Fruit fly (Drosophila melanogaster) whole organism, embryonic: ENCODE results near the gene CG14442.

Source experiments
- CG12942 ChIP-seq: fragments of 200-800 bp; sonication (Bioruptor generic); optimal IDR thresholded peaks from 3 replicates; lab custom pipeline; 2016; ENCODE audit warnings: missing biosample characterization, missing genetic modification characterization
- CG15479 ChIP-seq: fragments of 200-800 bp; sonication (Bioruptor generic); optimal IDR thresholded peaks from 3 replicates; lab custom pipeline; 2019; ENCODE audit warnings: missing biosample characterization, mild to moderate bottlenecking, missing genetic modification characterization, moderate library complexity
- CG16815 ChIP-seq: fragments of 200-800 bp; sonication (Bioruptor generic); optimal IDR thresholded peaks from 3 replicates; lab custom pipeline; 2017; ENCODE audit warnings: missing biosample characterization, mild to moderate bottlenecking, missing genetic modification characterization
- CTCF ChIP-seq: fragments of 200-800 bp; sonication (Bioruptor generic); optimal IDR thresholded peaks from 2 replicates; lab custom pipeline; 2017; ENCODE audit warnings: missing biosample characterization, mild to moderate bottlenecking, missing genetic modification characterization, moderate library complexity
- Ets65A ChIP-seq: fragments of 200-800 bp; sonication (Bioruptor generic); peaks from one replicate; lab custom pipeline; 2016; ENCODE audit warnings: missing biosample characterization, missing genetic modification characterization
- ken ChIP-seq: fragments of 200-800 bp; sonication (Bioruptor generic); IDR thresholded peaks from 3 replicates; pipeline ENCODE4 v1.3.6; 2022; ENCODE audit warnings: missing biosample characterization, missing genetic modification characterization

dm6 chrX:6708580-6709199 is 13.9 kb upstream of the CG14442 start:
- TF ChIP-seq ken (GFP tag; lab: Robert Waterston, UW) (no peak), CG16815 (no peak), CTCF (GFP tag; lab: Kevin White, UChicago) (no peak), CG12942 (GFP tag; lab: Kevin White, UChicago) (no peak), CG15479 (no peak), Ets65A (GFP tag; lab: Kevin White, UChicago) (no peak)
